In the genomic region with DNA sequence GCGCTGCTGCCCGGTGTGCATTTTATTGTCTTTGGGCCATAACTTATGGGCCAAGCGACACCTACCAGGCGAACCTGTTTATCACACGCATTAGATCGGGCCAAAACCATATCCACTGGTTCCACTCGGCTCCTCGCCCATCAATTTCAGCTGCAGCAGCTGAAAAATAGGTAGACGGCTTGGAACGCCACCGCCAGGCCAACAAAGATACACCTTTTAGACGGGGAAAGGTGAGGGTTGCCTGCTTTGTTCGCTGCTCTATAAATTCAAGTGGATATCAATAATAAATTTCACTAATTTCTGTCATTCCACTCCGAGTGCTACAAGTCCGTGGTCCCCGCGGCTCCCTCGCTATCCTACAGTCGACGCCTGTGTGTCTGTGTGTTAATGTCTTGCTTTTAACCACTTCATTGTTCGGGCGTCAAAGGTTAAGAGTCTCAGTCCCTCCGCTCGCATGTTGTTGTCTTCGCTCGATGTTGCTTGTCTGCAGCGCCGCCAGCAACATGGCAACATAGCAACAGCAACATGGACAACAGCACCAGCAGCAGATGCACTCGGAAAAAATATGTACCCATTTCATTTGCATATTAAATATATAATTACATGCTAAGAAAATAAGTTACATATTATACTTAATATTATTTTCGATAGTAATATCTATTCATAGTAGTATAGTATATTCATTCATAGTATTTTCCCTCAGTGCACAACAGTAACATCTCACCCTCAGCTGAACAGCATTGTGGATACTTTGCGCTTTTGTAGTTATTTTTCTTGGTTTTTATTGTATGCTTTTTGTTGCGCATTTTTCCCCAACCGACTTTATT, we compare ENCODE assay signal across 1 fruit fly cellular context.
TF ChIP-seq lines count a peak whose summit lies in the region.

No protein-coding gene starts in this region.

TF ChIP-seq in whole organism, embryonic, 481 proteins besides CTCF, POLR2A, EP300 and RAD21 (continued from another document):
- TF ChIP-seq Eip74EF (GFP tag; optimal IDR thresholded peaks at IDR 0.05; lab: Kevin White, UChicago) (peak in 1 of 2 experiments; percentile 79), CG11093 (GFP tag; IDR thresholded peaks at IDR 0.05; lab: Robert Waterston, UW) (peak; percentile 76), Ets65A (GFP tag; lab: Kevin White, UChicago) (peak; percentile 73), Dp (GFP tag; optimal IDR thresholded peaks at IDR 0.05; lab: Kevin White, UChicago) (no peak), ro (GFP tag; IDR thresholded peaks at IDR 0.05; lab: Robert Waterston, UW) (peak; percentile 36; the same call in 1 of the 2 replicates), Usf (GFP tag; optimal IDR thresholded peaks at IDR 0.05; lab: Kevin White, UChicago) (peak; percentile 30), klu (GFP tag; IDR thresholded peaks at IDR 0.05; lab: Robert Waterston, UW) (peak; percentile 50), lbe (GFP tag; optimal IDR thresholded peaks at IDR 0.05; lab: Kevin White, UChicago) (no peak), GATAe (GFP tag; conservative IDR thresholded peaks at IDR 0.05; lab: Robert Waterston, UW) (no peak), Rx (GFP tag; IDR thresholded peaks at IDR 0.05; lab: Robert Waterston, UW) (peak; percentile 73), E2f1 (GFP tag; IDR thresholded peaks at IDR 0.05; lab: Robert Waterston, UW) (peak; percentile 90), Meics (GFP tag; optimal IDR thresholded peaks at IDR 0.05; lab: Kevin White, UChicago) (peak; percentile 28), pita (GFP tag; optimal IDR thresholded peaks at IDR 0.05; lab: Kevin White, UChicago) (no peak), psq (GFP tag; optimal IDR thresholded peaks at IDR 0.05; lab: Kevin White, UChicago) (peak; percentile 45), NfI (GFP tag; optimal IDR thresholded peaks at IDR 0.05; lab: Kevin White, UChicago) (peak; percentile 50), nerfin-1 (tag; optimal IDR thresholded peaks at IDR 0.05; lab: Kevin White, UChicago) (peak; percentile 83), crc (GFP tag; optimal IDR thresholded peaks at IDR 0.05; lab: Kevin White, UChicago) (no peak), CG1603 (tag; optimal IDR thresholded peaks at IDR 0.05; lab: Kevin White, UChicago) (peak; percentile 87), run (tag; optimal IDR thresholded peaks at IDR 0.05; lab: Kevin White, UChicago) (peak; percentile 70), rib (GFP tag; IDR thresholded peaks at IDR 0.05; lab: Robert Waterston, UW) (no peak), CG4617 (GFP tag; optimal IDR thresholded peaks at IDR 0.05; lab: Kevin White, UChicago; ENCODE audit: borderline replicate concordance) (no peak), caup (GFP tag; optimal IDR thresholded peaks at IDR 0.05; lab: Kevin White, UChicago; ENCODE audit: severe bottlenecking) (peak; percentile 35), ems (GFP tag; optimal IDR thresholded peaks at IDR 0.05; lab: Kevin White, UChicago) (no peak), CG6813 (GFP tag; optimal IDR thresholded peaks at IDR 0.05; lab: Kevin White, UChicago) (peak; percentile 65), CG7372 (GFP tag; IDR thresholded peaks at IDR 0.05; lab: Robert Waterston, UW) (peak; percentile 58; the same call in 1 of the 2 replicates), exex (tag; optimal IDR thresholded peaks at IDR 0.05; lab: Kevin White, UChicago) (no peak), Blimp-1 (GFP tag; optimal IDR thresholded peaks at IDR 0.05; lab: Kevin White, UChicago) (peak; percentile 86), PHDP (tag; optimal IDR thresholded peaks at IDR 0.05; lab: Kevin White, UChicago) (peak; percentile 74), tll (GFP tag; optimal IDR thresholded peaks at IDR 0.05; lab: Kevin White, UChicago) (peak in 1 of 2 experiments; percentile 27), Nf-YA (GFP tag; IDR thresholded peaks at IDR 0.05; lab: Robert Waterston, UW) (peak; percentile 60), CG17359 (tag; optimal IDR thresholded peaks at IDR 0.05; lab: Kevin White, UChicago) (peak; percentile 86), jing (GFP tag; optimal IDR thresholded peaks at IDR 0.05; lab: Kevin White, UChicago) (peak; percentile 47), fd64A (GFP tag; optimal IDR thresholded peaks at IDR 0.05; lab: Kevin White, UChicago) (peak; percentile 65), CG13775 (GFP tag; optimal IDR thresholded peaks at IDR 0.05; lab: Kevin White, UChicago) (peak; percentile 78), scrt (GFP tag; optimal IDR thresholded peaks at IDR 0.05; lab: Kevin White, UChicago) (peak; percentile 27), Gsc (GFP tag; IDR thresholded peaks at IDR 0.05; lab: Robert Waterston, UW) (peak; percentile 57), CG33213 (GFP tag; optimal IDR thresholded peaks at IDR 0.05; lab: Kevin White, UChicago) (no peak), CG7786 (GFP tag; optimal IDR thresholded peaks at IDR 0.05; lab: Kevin White, UChicago) (no peak), Med (GFP tag; lab: Kevin White, UChicago) (peak; percentile 49), CG17361 (GFP tag; IDR thresholded peaks at IDR 0.05; lab: Robert Waterston, UW) (peak; percentile 92), CG31224 (GFP tag; IDR thresholded peaks at IDR 0.05; lab: Robert Waterston, UW) (peak; percentile 43; the same call in 1 of the 2 replicates), hbn (GFP tag; IDR thresholded peaks at IDR 0.05; lab: Robert Waterston, UW; ENCODE audit: partially characterized antibody) (no peak), prd (optimal IDR thresholded peaks at IDR 0.05; lab: Kevin White, UChicago) (no peak), prd (GFP tag; IDR thresholded peaks at IDR 0.05; lab: Robert Waterston, UW) (peak; percentile 92), pfk (GFP tag; optimal IDR thresholded peaks at IDR 0.05; lab: Kevin White, UChicago) (no peak), Oaz (GFP tag; IDR thresholded peaks at IDR 0.05; lab: Robert Waterston, UW) (peak; percentile 69), MBD-R2 (GFP tag; IDR thresholded peaks at IDR 0.05; lab: Robert Waterston, UW) (no peak), CG9727 (GFP tag; optimal IDR thresholded peaks at IDR 0.05; lab: Kevin White, UChicago) (peak; percentile 95), Hr3 (GFP tag; optimal IDR thresholded peaks at IDR 0.05; lab: Kevin White, UChicago) (peak; percentile 80), ham (GFP tag; IDR thresholded peaks at IDR 0.05; lab: Robert Waterston, UW) (no peak), CG4707 (GFP tag; optimal IDR thresholded peaks at IDR 0.05; lab: Kevin White, UChicago) (peak; percentile 71), CG6854 (GFP tag; optimal IDR thresholded peaks at IDR 0.05; lab: Kevin White, UChicago) (no peak), CG12071 (GFP tag; optimal IDR thresholded peaks at IDR 0.05; lab: Kevin White, UChicago) (peak; percentile 8), Dek (tag; optimal IDR thresholded peaks at IDR 0.05; lab: Kevin White, UChicago) (peak; percentile 45), CG9437 (GFP tag; optimal IDR thresholded peaks at IDR 0.05; lab: Kevin White, UChicago) (peak; percentile 63), crol (GFP tag; IDR thresholded peaks at IDR 0.05; lab: Robert Waterston, UW) (peak; percentile 90), CG15696 (tag; optimal IDR thresholded peaks at IDR 0.05; lab: Kevin White, UChicago) (peak; percentile 96), twi (tag; optimal IDR thresholded peaks at IDR 0.05; lab: Kevin White, UChicago) (peak; percentile 75), Dip2 (GFP tag; IDR thresholded peaks at IDR 0.05; lab: Robert Waterston, UW) (0 out of 2 replicates have a peak, but pooled peaks have one; percentile 15), Kr (GFP tag; optimal IDR thresholded peaks at IDR 0.05; lab: Kevin White, UChicago) (no peak), gro (GFP tag; optimal IDR thresholded peaks at IDR 0.05; lab: Kevin White, UChicago) (no peak), Ssrp (tag; optimal IDR thresholded peaks at IDR 0.05; lab: Kevin White, UChicago) (peak; percentile 85), hth (optimal IDR thresholded peaks at IDR 0.05; lab: Kevin White, UChicago) (no peak), Chrac-16 (GFP tag; optimal IDR thresholded peaks at IDR 0.05; lab: Kevin White, UChicago) (peak; percentile 72), ERR (GFP tag; optimal IDR thresholded peaks at IDR 0.05; lab: Kevin White, UChicago) (no peak), Bteb2 (GFP tag; optimal IDR thresholded peaks at IDR 0.05; lab: Kevin White, UChicago) (no peak), Lhr (GFP tag; optimal IDR thresholded peaks at IDR 0.05; lab: Kevin White, UChicago) (peak; percentile 74)
